Worm (Caenorhabditis elegans): ENCODE measurements around the gene Y20C6A.4.
"Not testable (repeated sequence)": the region's sequence is repeated elsewhere in the genome, so short reads cannot be mapped to it uniquely, and the experiment has no call there.

Y20C6A.4 gene

DNA sequence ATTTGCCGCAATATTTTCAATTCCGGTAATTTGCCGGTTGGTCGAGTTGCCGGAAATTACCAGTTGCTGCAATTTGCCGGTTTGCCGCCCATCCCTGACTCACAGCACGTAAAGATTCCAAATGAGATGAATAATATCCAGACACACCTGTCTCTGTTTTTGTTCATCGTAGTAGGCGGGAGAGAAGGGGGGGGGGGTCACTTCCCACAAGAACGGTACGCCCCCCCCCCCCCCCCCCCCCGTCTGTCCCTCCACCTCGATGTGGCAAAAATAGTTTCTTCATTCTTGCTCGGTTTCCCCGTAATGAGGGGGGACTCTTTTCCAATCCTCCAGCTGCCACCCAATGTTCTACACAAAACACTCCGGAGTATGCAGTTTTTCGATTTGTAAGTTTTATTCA is 2.9 kb upstream of the Y20C6A.4 start, which contains the start of gene fbxb-7 (continued):
- peak; percentile 77; the same call in 1 of the 2 replicates for TF ChIP-seq aptf-2 (GFP tag; conservative IDR thresholded peaks at IDR 0.05)

DNA sequence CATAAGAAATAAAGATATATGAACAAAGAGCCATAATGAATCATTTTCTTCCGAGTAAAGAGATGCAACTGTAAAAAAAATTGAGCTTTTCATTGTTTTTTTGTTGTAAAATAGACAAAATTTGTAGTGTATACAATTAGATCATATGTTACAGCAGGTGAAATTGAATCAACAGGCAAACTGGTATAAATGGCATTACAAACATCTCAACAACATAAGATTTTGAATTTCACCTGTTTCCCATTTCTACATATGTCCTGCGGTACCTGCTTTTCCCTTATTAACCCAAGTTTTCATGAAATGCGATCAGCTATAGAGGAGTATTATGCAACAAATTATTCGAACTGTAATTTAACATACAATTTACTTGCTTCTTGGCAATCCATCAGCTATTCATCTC is 15.3 kb downstream of the Y20C6A.4 start, which contains the start of gene srh-120:
Gene srh-120, plus strand, starts transcription at position 301 of the 400 bp plus-strand sequence.
- no peak for TF ChIP-seq nhr-80 (tag; optimal IDR thresholded peaks at IDR 0.05)
- no peak for TF ChIP-seq ceh-58 (GFP tag; IDR thresholded peaks at IDR 0.05)
- no peak for TF ChIP-seq unc-130 (GFP tag; optimal IDR thresholded peaks at IDR 0.05)
- TF ChIP-seq madf-3 (GFP tag; IDR thresholded peaks at IDR 0.05), result no peak

DNA sequence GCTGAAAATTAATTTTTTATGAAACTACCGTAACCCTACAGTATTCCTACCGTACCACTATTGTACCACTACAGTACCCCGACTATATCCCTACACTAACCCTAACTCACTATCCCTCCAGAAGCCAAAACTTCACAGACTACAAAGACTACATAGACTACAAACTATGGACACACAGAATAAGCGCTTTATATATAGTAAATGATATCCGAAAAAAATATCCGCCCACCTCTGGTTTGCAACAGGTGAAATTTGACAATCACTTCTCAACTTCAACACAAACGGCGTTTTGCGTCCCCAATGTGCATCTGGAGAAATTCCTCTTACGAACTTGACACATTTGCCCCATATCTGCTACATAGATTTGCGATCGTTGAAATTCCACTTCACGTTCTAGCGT is 29.9 kb downstream of the Y20C6A.4 start, which contains the start of gene srh-132:
Gene srh-132, plus strand, starts transcription at position 301 of the 400 bp plus-strand sequence.
- TF ChIP-seq zim-3 (tag; optimal IDR thresholded peaks at IDR 0.05); unc-130 (GFP tag; optimal IDR thresholded peaks at IDR 0.05); tbp1 (GFP tag; optimal IDR thresholded peaks at IDR 0.05): not testable (repeated sequence)

DNA sequence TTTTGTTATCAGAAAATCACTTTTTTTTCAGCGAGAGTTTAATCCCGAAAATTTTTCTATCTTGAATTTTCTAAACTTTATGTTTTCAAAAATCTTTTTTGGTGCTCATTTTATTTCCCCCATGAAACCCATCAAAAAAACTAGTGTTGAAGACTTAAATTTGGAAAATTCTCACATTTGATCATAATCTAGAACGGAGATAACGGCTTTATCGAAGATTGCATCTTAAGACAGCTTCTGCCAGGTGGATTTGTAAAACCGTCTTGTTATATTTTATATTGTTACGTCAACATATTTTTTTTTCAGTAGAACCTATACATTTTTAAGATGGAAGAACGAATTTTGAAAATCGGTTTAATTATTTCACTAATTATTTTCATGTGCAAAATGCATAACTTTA is 34.9 kb downstream of the Y20C6A.4 start, which contains the start of gene T27C5.12:
Gene T27C5.12, plus strand, starts transcription at position 301 of the 400 bp plus-strand sequence.
- no peak for TF ChIP-seq lin-26 (GFP tag; IDR thresholded peaks at IDR 0.05)

DNA sequence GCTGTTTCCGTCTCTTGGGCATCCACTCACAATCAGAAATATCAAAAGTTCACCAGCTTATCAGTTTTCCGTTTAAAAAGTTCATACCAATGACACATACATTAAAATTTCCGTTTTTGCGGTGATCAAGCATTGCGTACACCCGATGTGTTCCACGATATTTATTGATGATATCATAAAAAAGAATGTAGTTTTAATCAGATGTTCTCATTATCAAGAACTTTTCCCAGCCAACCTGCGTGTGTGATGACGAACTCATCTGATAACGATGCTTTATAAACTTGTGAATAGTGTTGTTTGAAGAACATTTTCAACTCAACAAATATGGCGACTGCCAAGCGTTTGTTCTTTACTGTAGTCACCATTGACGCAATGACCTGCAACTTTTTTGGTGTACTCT is 36.8 kb downstream of the Y20C6A.4 start, which contains the start of gene clc-21:
Gene clc-21, plus strand, starts transcription at position 301 of the 400 bp plus-strand sequence.
- TF ChIP-seq Y79H2A.3 (GFP tag; conservative IDR thresholded peaks at IDR 0.05) (no peak), B0261.1 (tag; optimal IDR thresholded peaks at IDR 0.05) (no peak), egl-18 (GFP tag; IDR thresholded peaks at IDR 0.05) (no peak)

DNA sequence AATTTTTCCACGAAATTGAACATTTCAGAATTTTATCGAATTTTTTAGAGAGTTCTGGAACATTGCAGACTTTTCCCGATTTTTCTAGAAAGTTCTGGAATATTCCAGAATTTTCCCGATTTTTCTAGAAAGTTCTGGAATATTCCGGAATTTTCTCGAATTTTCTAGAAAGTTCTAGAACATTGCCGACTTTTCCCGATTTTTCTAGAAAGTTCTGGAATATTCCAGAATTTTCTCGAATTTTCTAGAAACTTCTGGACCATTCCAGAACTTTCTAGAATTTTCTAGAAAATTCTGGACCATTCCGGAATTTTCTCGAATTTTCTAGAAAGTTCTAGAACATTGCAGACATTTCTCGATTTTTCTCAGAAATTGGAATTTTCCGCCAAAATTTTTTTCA is 40.7 kb downstream of the Y20C6A.4 start:
- TF ChIP-seq dox-1 (GFP tag; IDR thresholded peaks at IDR 0.05) (peak; percentile 47), hsf-1 (GFP tag; IDR thresholded peaks at IDR 0.05) (peak; percentile 94), B0019.2 (GFP tag; conservative IDR thresholded peaks at IDR 0.05) (0 out of 2 replicates have a peak, but pooled peaks have one; percentile 13)

DNA sequence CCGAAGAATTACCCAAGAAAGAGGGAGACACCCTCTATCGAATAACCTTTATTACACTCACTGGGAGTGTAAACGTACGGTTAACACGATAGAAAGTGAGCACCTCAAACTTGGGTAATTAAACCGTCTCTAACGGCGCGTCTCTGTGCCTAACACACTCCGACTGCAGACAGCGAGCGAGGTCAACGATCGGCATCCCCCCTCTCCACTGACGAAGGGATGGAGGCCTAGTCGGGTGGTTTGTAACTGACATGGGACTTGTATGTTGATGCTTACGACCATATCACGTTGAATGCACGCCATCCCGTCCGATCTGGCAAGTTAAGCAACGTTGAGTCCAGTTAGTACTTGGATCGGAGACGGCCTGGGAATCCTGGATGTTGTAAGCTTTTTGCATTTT is 48.6 kb downstream of the Y20C6A.4 start:
- TF ChIP-seq snpc-1.1 (tag; optimal IDR thresholded peaks at IDR 0.05; ENCODE audit: insufficient read depth), result peak; percentile 92
- peak; percentile 39 for TF ChIP-seq lin-26 (GFP tag; IDR thresholded peaks at IDR 0.05)
- TF ChIP-seq madf-3 (GFP tag; IDR thresholded peaks at IDR 0.05), result 0 out of 2 replicates have a peak, but pooled peaks have one; percentile 27
- peak; percentile 79 for TF ChIP-seq hmg-1.2 (GFP tag; IDR thresholded peaks at IDR 0.05)
- TF ChIP-seq D2030.7 (GFP tag; IDR thresholded peaks at IDR 0.05), result peak; percentile 66; the same call in 1 of the 2 replicates
- TF ChIP-seq him-1 (tag; optimal IDR thresholded peaks at IDR 0.05), result peak; percentile 33
- peak; percentile 22; the same call in 1 of the 2 replicates for TF ChIP-seq rcor-1 (GFP tag; IDR thresholded peaks at IDR 0.05)
- TF ChIP-seq snpc-4 (GFP tag; optimal IDR thresholded peaks at IDR 0.05), result peak; percentile 87
- peak; percentile 57 to 97 (median 86) for TF ChIP-seq snpc-4 (tag; optimal IDR thresholded peaks at IDR 0.05)
- 0 out of 2 replicates have a peak, but pooled peaks have one; percentile 53 for TF ChIP-seq sea-2 (GFP tag; IDR thresholded peaks at IDR 0.05)
- TF ChIP-seq B0261.1 (tag; optimal IDR thresholded peaks at IDR 0.05), result peak; percentile 60
- peak; percentile 94 for TF ChIP-seq pbrm-1 (GFP tag; IDR thresholded peaks at IDR 0.05)
- peak; percentile 58; the same call in 1 of the 2 replicates for TF ChIP-seq Y56A3A.18 (GFP tag; IDR thresholded peaks at IDR 0.05)
- TF ChIP-seq rpc-1 (optimal IDR thresholded peaks at IDR 0.05), result peak; percentile 47
- TF ChIP-seq rpc-1 (tag; optimal IDR thresholded peaks at IDR 0.05), result peak; percentile 81
- peak; percentile 82 for TF ChIP-seq snpc-3.4 (tag; optimal IDR thresholded peaks at IDR 0.05)
- TF ChIP-seq tbp1 (GFP tag; optimal IDR thresholded peaks at IDR 0.05), result peak; percentile 84
- TF ChIP-seq attf-6 (GFP tag; IDR thresholded peaks at IDR 0.05), result peak; percentile 96
- 0 out of 2 replicates have a peak, but pooled peaks have one; percentile 33 for TF ChIP-seq nfya-2 (GFP tag; IDR thresholded peaks at IDR 0.05)
- peak; percentile 33; the same call in 1 of the 2 replicates for TF ChIP-seq dox-1 (GFP tag; IDR thresholded peaks at IDR 0.05)
- 0 out of 2 replicates have a peak, but pooled peaks have one; percentile 30 for TF ChIP-seq ceh-58 (GFP tag; IDR thresholded peaks at IDR 0.05)
